Fruit fly (Drosophila melanogaster): ENCODE data around the gene Naxd.

Naxd gene

DNA sequence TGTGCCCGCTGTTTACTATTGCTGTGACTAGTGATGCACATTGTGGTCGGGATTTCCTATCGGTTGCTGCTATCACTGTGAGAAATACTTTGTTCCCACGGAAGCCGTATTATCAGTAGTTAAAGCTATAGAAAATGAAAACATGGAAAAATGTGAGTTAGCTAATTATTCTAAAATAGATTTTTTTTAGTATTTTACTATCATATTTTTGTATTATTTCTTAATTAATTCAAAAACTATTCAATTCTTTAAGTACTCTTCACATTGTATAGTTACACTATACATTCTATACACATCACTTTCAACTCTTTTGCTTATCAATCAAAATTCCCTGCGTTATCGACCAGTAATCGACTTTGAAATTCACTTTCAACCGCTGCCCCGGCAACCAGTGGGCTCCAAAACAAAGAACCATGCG is at the start of gene Naxd, which contains the start of gene CG14079:
TSS of gene Naxd (minus strand) at position 45 of the 418 bp plus-strand sequence.
TSS of gene CG14079 (plus strand) at position 335 of the 418 bp plus-strand sequence.
- no peak for TF ChIP-seq Hr96 (GFP tag; optimal IDR thresholded peaks at IDR 0.05)
- TF ChIP-seq Mnt (GFP tag; optimal IDR thresholded peaks at IDR 0.05), result peak; percentile 70
- TF ChIP-seq CG12768 (GFP tag; optimal IDR thresholded peaks at IDR 0.05), result peak; percentile 27
- TF ChIP-seq Clk (GFP tag; optimal IDR thresholded peaks at IDR 0.05), result peak; percentile 13
- TF ChIP-seq CG14711 (tag; optimal IDR thresholded peaks at IDR 0.05), result peak; percentile 43
- TF ChIP-seq CG11617 (GFP tag; optimal IDR thresholded peaks at IDR 0.05), result peak; percentile 84
- TF ChIP-seq tj (GFP tag; optimal IDR thresholded peaks at IDR 0.05), result peak; percentile 91
- peak; percentile 87 for TF ChIP-seq bab1 (GFP tag; optimal IDR thresholded peaks at IDR 0.05)
- TF ChIP-seq cic (GFP tag; optimal IDR thresholded peaks at IDR 0.05), result peak; percentile 63
- no peak for TF ChIP-seq CG5204 (GFP tag; optimal IDR thresholded peaks at IDR 0.05)
- TF ChIP-seq ovo (GFP tag; optimal IDR thresholded peaks at IDR 0.05), result peak; percentile 65
- no peak for TF ChIP-seq kay (GFP tag; ENCODE audit: borderline replicate concordance)
- TF ChIP-seq CG1620 (GFP tag; optimal IDR thresholded peaks at IDR 0.05), result peak; percentile 76
- peak; percentile 52 for TF ChIP-seq CG7045 (GFP tag; optimal IDR thresholded peaks at IDR 0.05)
- TF ChIP-seq pad (GFP tag; optimal IDR thresholded peaks at IDR 0.05), result peak; percentile 36
- TF ChIP-seq cnc (optimal IDR thresholded peaks at IDR 0.05), result no peak
- TF ChIP-seq Crg-1 (GFP tag; optimal IDR thresholded peaks at IDR 0.05), result peak; percentile 63
- TF ChIP-seq CG7101 (tag; optimal IDR thresholded peaks at IDR 0.05), result peak; percentile 87
- peak; percentile 82 for TF ChIP-seq toe (GFP tag; optimal IDR thresholded peaks at IDR 0.05)
- TF ChIP-seq CG33017 (tag; optimal IDR thresholded peaks at IDR 0.05), result peak; percentile 69

DNA sequence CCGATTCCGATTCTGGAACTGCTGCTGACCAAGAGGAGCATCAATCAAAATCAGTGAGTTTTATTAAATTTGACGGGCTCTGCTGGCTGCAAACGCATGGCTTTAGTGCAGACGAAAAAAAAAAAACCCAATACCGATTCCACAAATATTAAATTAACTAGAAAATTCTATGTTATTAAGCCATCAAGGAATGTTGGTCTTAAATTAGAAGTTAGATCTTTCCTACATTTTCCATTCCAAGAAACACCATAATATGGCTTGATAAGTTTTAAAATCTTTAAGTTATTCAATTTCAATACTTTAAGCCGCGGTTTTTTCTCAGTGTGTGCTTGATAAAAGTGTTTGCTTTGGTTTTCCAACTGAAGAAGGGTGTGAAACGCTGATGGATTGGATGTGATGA is 49.7 kb upstream of the Naxd start:
- no peak for TF ChIP-seq CG7045 (GFP tag; optimal IDR thresholded peaks at IDR 0.05)
- TF ChIP-seq CG33017 (tag; optimal IDR thresholded peaks at IDR 0.05), result no peak
- no peak for TF ChIP-seq pad (GFP tag; optimal IDR thresholded peaks at IDR 0.05)
- TF ChIP-seq CG14711 (tag; optimal IDR thresholded peaks at IDR 0.05), result no peak
- TF ChIP-seq Hr96 (GFP tag; optimal IDR thresholded peaks at IDR 0.05), result no peak
- no peak for TF ChIP-seq tj (GFP tag; optimal IDR thresholded peaks at IDR 0.05)
- TF ChIP-seq ovo (GFP tag; optimal IDR thresholded peaks at IDR 0.05), result no peak
- TF ChIP-seq CG5204 (GFP tag; optimal IDR thresholded peaks at IDR 0.05), result no peak
- TF ChIP-seq Clk (GFP tag; optimal IDR thresholded peaks at IDR 0.05), result no peak
- TF ChIP-seq bab1 (GFP tag; optimal IDR thresholded peaks at IDR 0.05), result no peak
- TF ChIP-seq cnc (optimal IDR thresholded peaks at IDR 0.05), result no peak
- no peak for TF ChIP-seq CG12768 (GFP tag; optimal IDR thresholded peaks at IDR 0.05)
- no peak for TF ChIP-seq CG11617 (GFP tag; optimal IDR thresholded peaks at IDR 0.05)
- TF ChIP-seq cic (GFP tag; optimal IDR thresholded peaks at IDR 0.05), result no peak
- no peak for TF ChIP-seq toe (GFP tag; optimal IDR thresholded peaks at IDR 0.05)
- TF ChIP-seq Mnt (GFP tag; optimal IDR thresholded peaks at IDR 0.05), result no peak
- TF ChIP-seq kay (GFP tag; ENCODE audit: borderline replicate concordance), result no peak
- TF ChIP-seq Crg-1 (GFP tag; optimal IDR thresholded peaks at IDR 0.05), result no peak

DNA sequence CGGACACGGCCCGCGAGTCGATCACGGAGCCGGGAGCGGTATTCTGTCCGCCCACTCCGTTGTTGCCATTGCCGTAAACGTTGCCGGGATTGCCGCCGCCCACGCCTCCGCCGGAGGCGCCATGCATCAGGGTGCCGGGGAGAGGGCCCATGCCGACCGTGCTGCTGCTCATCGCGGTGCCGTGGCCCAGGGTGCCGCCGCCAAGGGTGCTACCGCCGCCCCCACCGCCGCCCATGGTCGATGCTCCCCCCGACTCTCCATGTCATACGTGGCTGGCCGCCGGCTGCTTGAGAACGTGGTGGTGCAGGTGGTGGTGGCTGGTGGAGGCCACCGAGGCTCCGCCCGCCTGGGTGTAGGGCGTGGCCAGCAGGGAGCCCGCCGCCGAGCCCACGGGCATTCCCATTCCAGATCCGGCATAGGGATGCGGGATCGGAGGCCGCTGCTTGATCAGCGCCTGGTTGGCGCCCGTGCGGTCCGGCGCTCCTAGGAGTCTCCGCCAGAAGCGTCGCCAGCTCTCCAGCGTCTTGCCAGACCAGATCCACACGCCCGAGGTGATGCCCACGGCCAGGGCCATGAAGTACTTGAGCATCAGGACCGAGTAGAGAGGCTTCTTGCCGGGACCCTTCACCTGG is 46.5 kb upstream of the Naxd start:
- TF ChIP-seq CG11617 (GFP tag; optimal IDR thresholded peaks at IDR 0.05), result no peak
- TF ChIP-seq cic (GFP tag; optimal IDR thresholded peaks at IDR 0.05), result no peak
- no peak for TF ChIP-seq tj (GFP tag; optimal IDR thresholded peaks at IDR 0.05)
- TF ChIP-seq CG12768 (GFP tag; optimal IDR thresholded peaks at IDR 0.05), result no peak
- no peak for TF ChIP-seq Clk (GFP tag; optimal IDR thresholded peaks at IDR 0.05)

DNA sequence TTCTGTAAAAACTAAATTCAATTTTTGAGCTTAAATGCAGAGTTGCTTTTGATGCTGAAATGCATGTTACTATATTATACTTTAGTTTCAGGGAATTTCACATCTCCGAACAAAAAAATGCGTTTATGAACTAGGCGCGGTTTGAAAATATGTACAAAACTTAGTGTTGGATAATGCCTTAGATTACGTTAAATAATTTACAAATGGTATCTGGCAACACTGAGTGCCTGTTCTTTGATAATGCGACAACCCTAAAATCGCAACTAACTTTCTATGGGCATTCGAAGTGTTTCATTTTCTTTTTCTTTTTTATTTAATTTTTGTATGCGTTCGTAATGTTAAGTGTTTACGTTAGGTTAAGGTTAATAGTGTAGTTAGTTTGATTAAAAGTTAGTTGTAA is 45.1 kb upstream of the Naxd start:
- TF ChIP-seq cnc (optimal IDR thresholded peaks at IDR 0.05) (no peak), Clk (GFP tag; optimal IDR thresholded peaks at IDR 0.05) (no peak), kay (GFP tag; ENCODE audit: borderline replicate concordance) (no peak), Crg-1 (GFP tag; optimal IDR thresholded peaks at IDR 0.05) (no peak), CG12768 (GFP tag; optimal IDR thresholded peaks at IDR 0.05) (no peak), tj (GFP tag; optimal IDR thresholded peaks at IDR 0.05) (no peak), toe (GFP tag; optimal IDR thresholded peaks at IDR 0.05) (no peak), CG14711 (tag; optimal IDR thresholded peaks at IDR 0.05) (no peak), CG11617 (GFP tag; optimal IDR thresholded peaks at IDR 0.05) (no peak), bab1 (GFP tag; optimal IDR thresholded peaks at IDR 0.05) (no peak), CG33017 (tag; optimal IDR thresholded peaks at IDR 0.05) (no peak), CG5204 (GFP tag; optimal IDR thresholded peaks at IDR 0.05) (no peak), Hr96 (GFP tag; optimal IDR thresholded peaks at IDR 0.05) (no peak), CG7045 (GFP tag; optimal IDR thresholded peaks at IDR 0.05) (no peak), CG1620 (GFP tag; optimal IDR thresholded peaks at IDR 0.05) (no peak), ovo (GFP tag; optimal IDR thresholded peaks at IDR 0.05) (no peak), Mnt (GFP tag; optimal IDR thresholded peaks at IDR 0.05) (no peak), CG7101 (tag; optimal IDR thresholded peaks at IDR 0.05) (no peak), cic (GFP tag; optimal IDR thresholded peaks at IDR 0.05) (no peak)

DNA sequence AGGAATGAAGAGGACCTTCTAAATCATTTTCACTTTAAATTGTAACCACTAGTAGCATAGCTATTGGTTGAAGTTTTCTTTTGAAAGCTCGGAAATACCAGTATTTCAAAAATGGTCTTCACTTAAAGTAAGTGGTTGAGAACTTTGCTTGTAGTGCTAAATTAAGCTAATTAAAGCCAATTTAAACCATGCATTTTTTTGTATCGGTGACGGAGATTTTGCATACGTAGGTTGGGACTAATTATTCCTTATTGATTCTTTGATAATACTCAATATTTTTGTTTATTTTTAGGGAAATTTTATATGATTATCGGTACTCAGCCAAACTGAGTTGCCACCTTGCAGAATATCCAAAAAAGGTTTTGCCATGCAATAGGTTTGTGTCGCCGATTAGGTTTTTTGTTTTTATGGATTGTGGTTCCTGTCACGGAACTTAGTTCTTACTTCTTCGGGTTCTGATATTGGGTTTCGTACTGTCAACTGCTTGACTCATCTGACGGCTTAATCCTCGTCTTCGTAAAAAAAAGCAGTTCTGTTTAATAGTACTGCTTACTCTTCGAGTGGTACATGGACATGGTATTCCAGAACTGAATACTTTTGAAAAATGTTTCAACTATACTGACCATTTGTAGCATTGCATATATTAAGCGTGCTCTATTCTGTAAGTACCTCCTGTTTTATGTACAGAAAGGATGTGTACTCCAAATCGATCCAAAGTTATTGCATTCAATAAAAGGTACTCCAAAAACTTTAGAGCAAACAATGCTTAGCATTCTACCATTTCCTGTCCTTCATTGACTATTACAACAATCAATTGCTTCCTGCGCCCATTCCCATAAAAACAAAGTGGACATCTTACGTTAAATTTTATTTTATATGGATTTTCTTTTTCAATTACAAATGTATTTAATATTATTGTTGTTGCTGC is 42.8 kb upstream of the Naxd start:
- no peak for TF ChIP-seq tj (GFP tag; optimal IDR thresholded peaks at IDR 0.05)
- peak; percentile 72 for TF ChIP-seq kay (GFP tag; ENCODE audit: borderline replicate concordance)
- TF ChIP-seq ovo (GFP tag; optimal IDR thresholded peaks at IDR 0.05), result no peak
- TF ChIP-seq CG5204 (GFP tag; optimal IDR thresholded peaks at IDR 0.05), result no peak

Data from whole organism, adult.